Fruit fly (Drosophila melanogaster) whole organism, embryonic: ENCODE measurements around the gene P5CDh2.

Experiments
- BEAF-32 ChIP-seq: fragments of 200-800 bp; sonication (Bioruptor generic); optimal IDR thresholded peaks from 3 replicates; lab custom pipeline; 2017; ENCODE audit warnings: missing biosample characterization, missing genetic modification characterization, mild to moderate bottlenecking, moderate library complexity, missing genetic modification reagents
- C15 ChIP-seq: fragments of 200-800 bp; sonication (Bioruptor generic); IDR thresholded peaks from 3 replicates; pipeline ENCODE4 v1.3.6; 2022; ENCODE audit warnings: missing biosample characterization, missing genetic modification characterization
- CG10209 ChIP-seq: fragments of 200-800 bp; sonication (Bioruptor generic); optimal IDR thresholded peaks from 3 replicates; lab custom pipeline; 2017; ENCODE audit warnings: missing biosample characterization, mild to moderate bottlenecking, missing genetic modification characterization, missing genetic modification reagents
- CG11504 ChIP-seq: fragments of 200-800 bp; sonication (Bioruptor generic); optimal IDR thresholded peaks from 3 replicates; lab custom pipeline; 2019; ENCODE audit warnings: missing biosample characterization, mild to moderate bottlenecking, missing genetic modification characterization, moderate library complexity
- CG11560 ChIP-seq: fragments of 200-800 bp; sonication (Bioruptor generic); IDR thresholded peaks from 3 replicates; pipeline ENCODE4 v1.3.6; 2022; ENCODE audit warnings: missing biosample characterization, missing genetic modification characterization
- CG11695 ChIP-seq: fragments of 200-800 bp; sonication (Bioruptor generic); IDR thresholded peaks from 3 replicates; pipeline ENCODE4 v1.3.6; 2022; ENCODE audit warnings: missing biosample characterization, missing genetic modification characterization
- CG12071 ChIP-seq: fragments of 200-800 bp; sonication (Bioruptor generic); optimal IDR thresholded peaks from 3 replicates; lab custom pipeline; 2018; ENCODE audit warnings: missing biosample characterization, mild to moderate bottlenecking, missing genetic modification characterization
- CG12391 ChIP-seq: fragments of 200-800 bp; sonication (Bioruptor generic); optimal IDR thresholded peaks from 3 replicates; lab custom pipeline; 2018; ENCODE audit warnings: missing biosample characterization, mild to moderate bottlenecking, missing genetic modification characterization, moderate library complexity
- CG12744 ChIP-seq: fragments of 200-800 bp; sonication (Bioruptor generic); optimal IDR thresholded peaks from 2 replicates; lab custom pipeline; 2016; ENCODE audit warnings: missing biosample characterization, missing genetic modification characterization
- CG15073 ChIP-seq: fragments of 200-800 bp; sonication (Bioruptor generic); optimal IDR thresholded peaks from 2 replicates; lab custom pipeline; 2016; ENCODE audit warnings: missing biosample characterization, missing genetic modification characterization
- CG17359 ChIP-seq: fragments of 200-800 bp; sonication (Bioruptor generic); optimal IDR thresholded peaks from 3 replicates; lab custom pipeline; 2018; ENCODE audit warnings: missing biosample characterization, mild to moderate bottlenecking, missing genetic modification characterization, moderate library complexity
- CG17829 ChIP-seq: fragments of 200-800 bp; optimal IDR thresholded peaks from 2 replicates; lab custom pipeline; 2019; ENCODE audit warnings: missing biosample characterization, mild to moderate bottlenecking, missing genetic modification characterization, moderate library complexity
- CG18476 ChIP-seq: fragments of 200-800 bp; sonication (Bioruptor generic); optimal IDR thresholded peaks from 2 replicates; lab custom pipeline; 2016; ENCODE audit warnings: missing biosample characterization, mild to moderate bottlenecking, missing genetic modification characterization
- CG18599 ChIP-seq: fragments of 200-800 bp; sonication (Bioruptor generic); optimal IDR thresholded peaks from 3 replicates; lab custom pipeline; 2017; ENCODE audit warnings: missing biosample characterization, missing genetic modification characterization, mild to moderate bottlenecking, moderate library complexity, missing genetic modification reagents
- CG2199 ChIP-seq: fragments of 200-800 bp; sonication (Bioruptor generic); IDR thresholded peaks from 3 replicates; pipeline ENCODE4 v1.3.6; 2022; ENCODE audit warnings: missing biosample characterization, missing genetic modification characterization
- CG2678 ChIP-seq: fragments of 200-800 bp; sonication (Bioruptor generic); optimal IDR thresholded peaks from 3 replicates; lab custom pipeline; 2019; ENCODE audit warnings: missing biosample characterization, mild to moderate bottlenecking, missing genetic modification characterization, moderate library complexity
- CG3726 ChIP-seq: fragments of 200-800 bp; sonication (Bioruptor generic); IDR thresholded peaks from 3 replicates; pipeline ENCODE4, ENCODE4 v1.3.6; 2022; ENCODE audit warnings: missing biosample characterization, missing genetic modification characterization
- CG3847 ChIP-seq: fragments of 200-800 bp; sonication (Bioruptor generic); IDR thresholded peaks from 2 replicates; pipeline ENCODE4 v1.3.6; 2022; ENCODE audit warnings: missing biosample characterization, missing genetic modification characterization
- CG7839 ChIP-seq: fragments of 200-800 bp; sonication (Bioruptor generic); optimal IDR thresholded peaks from 3 replicates; lab custom pipeline; 2018; ENCODE audit warnings: missing biosample characterization, mild to moderate bottlenecking, missing genetic modification characterization, moderate library complexity
- CrebB ChIP-seq: fragments of 200-800 bp; sonication (Bioruptor generic); optimal IDR thresholded peaks from 3 replicates; lab custom pipeline; 2018; ENCODE audit warnings: missing biosample characterization, mild to moderate bottlenecking, missing genetic modification characterization
- Dad ChIP-seq: fragments of 200-800 bp; sonication (Bioruptor generic); optimal IDR thresholded peaks from 3 replicates; lab custom pipeline; 2016; ENCODE audit warnings: missing biosample characterization, missing genetic modification characterization
- HmgZ ChIP-seq: fragments of 200-800 bp; sonication (Bioruptor generic); optimal IDR thresholded peaks from 2 replicates; lab custom pipeline; 2018; ENCODE audit warnings: missing biosample characterization, mild to moderate bottlenecking, missing genetic modification characterization
- Hr51 ChIP-seq, 2 experiments: fragments of 200-800 bp; sonication (Bioruptor generic); optimal IDR thresholded peaks; 2 replicates in 1 of 2; 3 replicates in 1 of 2; lab custom pipeline; 2016 to 2018; ENCODE audit warnings: missing biosample characterization in 2 of 2, missing genetic modification characterization in 2 of 2, mild to moderate bottlenecking in 1 of 2, moderate library complexity in 1 of 2
- Kr ChIP-seq: fragments of 200-800 bp; sonication (Bioruptor generic); optimal IDR thresholded peaks from 2 replicates; lab custom pipeline; 2017; ENCODE audit warnings: missing biosample characterization, mild to moderate bottlenecking, missing genetic modification characterization
- PHDP ChIP-seq: fragments of 200-800 bp; sonication (Bioruptor generic); optimal IDR thresholded peaks from 3 replicates; lab custom pipeline; 2018; ENCODE audit warnings: missing biosample characterization, mild to moderate bottlenecking, missing genetic modification characterization, moderate library complexity
- Pdp1 ChIP-seq, 2 experiments: fragments of 200-800 bp; sonication (Bioruptor generic); optimal IDR thresholded peaks; 3 replicates each; lab custom pipeline; 2016; ENCODE audit warnings: missing biosample characterization in 2 of 2, missing genetic modification characterization in 2 of 2, mild to moderate bottlenecking in 1 of 2, moderate library complexity in 1 of 2
- Rfx ChIP-seq: fragments of 200-800 bp; sonication (Bioruptor generic); IDR thresholded peaks from 2 replicates; pipeline ENCODE4 v1.3.6; 2022; ENCODE audit warnings: missing biosample characterization, missing genetic modification characterization
- Sox100B ChIP-seq: fragments of 200-800 bp; sonication (Bioruptor generic); optimal IDR thresholded peaks from 3 replicates; lab custom pipeline; 2018; ENCODE audit warnings: missing biosample characterization, mild to moderate bottlenecking, missing genetic modification characterization
- Sox102F ChIP-seq: fragments of 200-800 bp; sonication (Bioruptor generic); optimal IDR thresholded peaks from 2 replicates; lab custom pipeline; 2018; ENCODE audit warnings: missing biosample characterization, mild to moderate bottlenecking, missing genetic modification characterization, moderate library complexity
- Sry-δ ChIP-seq: fragments of 200-800 bp; sonication (Bioruptor generic); optimal IDR thresholded peaks from 2 replicates; lab custom pipeline; 2016; ENCODE audit warnings: missing biosample characterization, missing genetic modification characterization
- Xbp1 ChIP-seq: fragments of 200-800 bp; sonication (Bioruptor generic); optimal IDR thresholded peaks from 3 replicates; lab custom pipeline; 2016; ENCODE audit warnings: missing biosample characterization, mild to moderate bottlenecking, missing genetic modification characterization
- ap ChIP-seq: fragments of 200-800 bp; sonication (Bioruptor generic); IDR thresholded peaks from 2 replicates; pipeline ENCODE4 v1.3.6; 2022; ENCODE audit warnings: missing biosample characterization, missing genetic modification characterization
- ato ChIP-seq: fragments of 200-800 bp; sonication (Bioruptor generic); IDR thresholded peaks from 2 replicates; pipeline ENCODE4 v1.3.6; 2022; ENCODE audit warnings: missing biosample characterization, missing genetic modification characterization; ENCODE audit not compliant: partially characterized antibody
- bowl ChIP-seq: fragments of 200-800 bp; sonication (Bioruptor generic); IDR thresholded peaks from 2 replicates; pipeline ENCODE4 v1.3.6; 2022; ENCODE audit warnings: missing biosample characterization, missing genetic modification characterization
- br ChIP-seq: fragments of >200 bp; optimal IDR thresholded peaks from 2 replicates; lab custom pipeline; 2017
- ci ChIP-seq: fragments of 200-800 bp; sonication (Bioruptor generic); IDR thresholded peaks from 3 replicates; pipeline ENCODE4 v1.3.6; 2022; ENCODE audit warnings: missing biosample characterization, missing genetic modification characterization
- dati ChIP-seq: fragments of 200-800 bp; sonication (Bioruptor generic); IDR thresholded peaks from 2 replicates; pipeline ENCODE4 v1.3.6; 2022; ENCODE audit warnings: missing biosample characterization, missing genetic modification characterization
- en ChIP-seq: fragments of 200-800 bp; sonication (Bioruptor generic); optimal IDR thresholded peaks from 2 replicates; lab custom pipeline; 2016; ENCODE audit warnings: missing biosample characterization, missing genetic modification characterization
- grau ChIP-seq: fragments of 200-800 bp; optimal IDR thresholded peaks from 3 replicates; lab custom pipeline; 2019; ENCODE audit warnings: missing biosample characterization, mild to moderate bottlenecking, missing genetic modification characterization, moderate library complexity
- gsb-n ChIP-seq: fragments of 200-800 bp; sonication (Bioruptor generic); optimal IDR thresholded peaks from 3 replicates; lab custom pipeline; 2018; ENCODE audit warnings: missing biosample characterization, mild to moderate bottlenecking, missing genetic modification characterization
- lmd ChIP-seq: fragments of 200-800 bp; sonication (Bioruptor generic); IDR thresholded peaks from 2 replicates; pipeline ENCODE4 v1.3.6; 2022; ENCODE audit warnings: missing biosample characterization, missing genetic modification characterization
- nom ChIP-seq: fragments of 200-800 bp; sonication (Bioruptor generic); optimal IDR thresholded peaks from 2 replicates; lab custom pipeline; 2017; ENCODE audit warnings: missing biosample characterization, missing genetic modification characterization, mild to moderate bottlenecking, moderate library complexity, missing genetic modification reagents
- ranshi ChIP-seq: fragments of 200-800 bp; sonication (Bioruptor generic); IDR thresholded peaks from 2 replicates; pipeline ENCODE4 v1.3.6; 2022; ENCODE audit warnings: missing biosample characterization, missing genetic modification characterization
- row ChIP-seq: fragments of 200-800 bp; sonication (Bioruptor generic); IDR thresholded peaks from 3 replicates; pipeline ENCODE4 v1.3.6; 2022; ENCODE audit warnings: missing biosample characterization, missing genetic modification characterization
- seq ChIP-seq: fragments of 200-800 bp; sonication (Bioruptor generic); IDR thresholded peaks from 2 replicates; pipeline ENCODE4 v1.3.6; 2022; ENCODE audit warnings: missing biosample characterization, missing genetic modification characterization
- vvl ChIP-seq: fragments of 200-800 bp; sonication (Bioruptor generic); IDR thresholded peaks from 2 replicates; pipeline ENCODE4 v1.3.6; 2022; ENCODE audit warnings: missing biosample characterization, missing genetic modification characterization
- wor ChIP-seq: fragments of 200-800 bp; sonication (Bioruptor generic); IDR thresholded peaks from 2 replicates; pipeline ENCODE4 v1.3.6; 2022; ENCODE audit warnings: missing biosample characterization, missing genetic modification characterization

The P5CDh2 gene

DNA sequence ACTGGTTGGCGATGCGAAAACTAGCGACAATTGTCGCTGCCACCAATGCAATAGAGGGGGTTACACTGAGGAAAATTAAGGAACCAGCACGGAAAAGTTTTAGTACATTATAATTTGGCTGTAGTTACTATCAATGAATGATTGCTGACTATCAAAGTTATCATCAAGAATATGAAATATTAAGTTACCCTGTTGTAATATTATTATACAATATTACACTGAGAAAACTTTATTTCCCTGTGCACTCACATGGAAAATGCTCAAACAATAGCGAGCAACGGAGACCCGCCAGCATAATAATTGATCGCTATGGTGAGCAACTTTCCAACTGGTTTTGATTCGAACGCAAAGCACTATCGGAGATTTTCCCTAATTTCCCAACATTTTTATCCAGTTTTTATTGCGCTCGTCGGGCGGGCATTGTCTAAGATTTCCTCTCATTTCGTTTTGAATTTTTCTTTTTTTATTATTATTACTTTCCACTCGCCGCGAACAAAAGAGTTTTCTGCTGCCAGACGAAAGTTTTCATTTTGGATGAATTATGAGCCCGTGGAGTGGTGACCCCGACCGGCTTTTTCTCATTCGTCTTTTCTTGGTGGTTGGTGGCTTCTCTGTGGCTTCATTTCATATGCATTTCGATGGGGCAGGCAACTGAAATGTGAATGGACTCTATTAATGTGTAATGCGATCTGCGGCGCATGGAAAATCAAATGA, 15.4 kb upstream of the P5CDh2 start (continued):
- no peak for TF ChIP-seq nom (GFP tag; lab: Kevin White, UChicago)
- TF ChIP-seq seq (GFP tag; lab: Robert Waterston, UW) = peak; percentile 46; the same call in 1 of the 2 replicates
- TF ChIP-seq CG12744 = no peak
- TF ChIP-seq CG18599 = peak; percentile 3
- peak; percentile 58 for TF ChIP-seq ranshi (GFP tag; lab: Robert Waterston, UW)
- TF ChIP-seq Sry-δ (GFP tag; lab: Kevin White, UChicago) = no peak
- peak; percentile 21 for TF ChIP-seq en

DNA sequence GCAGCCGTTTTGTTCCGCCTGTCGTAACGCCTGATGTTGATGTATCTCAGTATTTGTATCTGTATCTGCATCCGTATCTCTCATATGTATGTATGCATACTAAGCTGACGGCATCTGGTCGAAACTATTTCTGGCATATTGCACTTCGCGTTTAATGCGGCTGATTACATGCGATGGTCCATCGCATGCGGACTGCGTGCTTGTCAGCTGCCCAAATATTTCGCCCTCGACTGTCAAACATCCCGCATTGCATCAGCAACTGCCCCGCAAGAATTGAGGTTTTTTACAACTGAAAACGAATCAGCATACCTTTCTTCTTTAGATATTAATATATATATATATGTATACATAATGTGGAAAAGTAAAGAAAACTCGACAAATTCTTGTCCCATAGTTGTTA, 14.9 kb upstream of the P5CDh2 start:
- TF ChIP-seq HmgZ (tag; lab: Kevin White, UChicago) = no peak
- TF ChIP-seq CG11560 (tag; lab: Robert Waterston, UW) = no peak
- TF ChIP-seq PHDP (tag; lab: Kevin White, UChicago) = no peak
- peak; percentile 7 for TF ChIP-seq CG11504 (tag; lab: Kevin White, UChicago)
- no peak for TF ChIP-seq Xbp1
- no peak for TF ChIP-seq CG3726
- no peak for TF ChIP-seq CG11695 (GFP tag; lab: Robert Waterston, UW)
- TF ChIP-seq CG2199 (GFP tag; lab: Robert Waterston, UW) = peak; percentile 6; the same call in 1 of the 3 replicates
- peak; percentile 34 for TF ChIP-seq gsb-n (tag; lab: Kevin White, UChicago)
- no peak for TF ChIP-seq CG3847 (GFP tag; lab: Robert Waterston, UW)
- TF ChIP-seq C15 (GFP tag; lab: Robert Waterston, UW) = no peak
- peak; percentile 36; the same call in 1 of the 2 replicates for TF ChIP-seq vvl (GFP tag; lab: Robert Waterston, UW)
- TF ChIP-seq CrebB (tag; lab: Kevin White, UChicago) = no peak
- no peak for TF ChIP-seq Dad (GFP tag; lab: Kevin White, UChicago)
- no peak for TF ChIP-seq CG12071
- TF ChIP-seq BEAF-32 = no peak
- peak; percentile 3 for TF ChIP-seq Sox100B
- TF ChIP-seq CG15073 (GFP tag; lab: Kevin White, UChicago) = peak; percentile 80
- TF ChIP-seq, all 482 proteins: peak for 6

- peak; percentile 57 for TF ChIP-seq Sox102F (GFP tag; lab: Kevin White, UChicago)
- TF ChIP-seq grau (tag; lab: Kevin White, UChicago) = peak; percentile 3
- peak; percentile 38 for TF ChIP-seq CG2678 (tag; lab: Kevin White, UChicago)
- TF ChIP-seq ci (GFP tag; lab: Robert Waterston, UW) = peak; percentile 52; the same call in 1 of the 3 replicates
- peak in 1 of 2 experiments; percentile 64 for TF ChIP-seq Hr51 (GFP tag; optimal IDR thresholded peaks at IDR 0.05; lab: Kevin White, UChicago)
- TF ChIP-seq Rfx = 0 out of 2 replicates have a peak, but pooled peaks have one; percentile 7
- no peak for TF ChIP-seq ato (GFP tag; lab: Robert Waterston, UW)
- TF ChIP-seq bowl (GFP tag; lab: Robert Waterston, UW) = peak; percentile 33; the same call in 1 of the 2 replicates
- peak; percentile 20 for TF ChIP-seq CG10209
- TF ChIP-seq dati (GFP tag; lab: Robert Waterston, UW) = no peak
- TF ChIP-seq row = peak; percentile 43
- TF ChIP-seq PHDP (tag; lab: Kevin White, UChicago) = peak; percentile 22
- TF ChIP-seq CG12391 = peak; percentile 43
- TF ChIP-seq br (lab: Kevin White, UChicago) = no peak
- TF ChIP-seq lmd (GFP tag; lab: Robert Waterston, UW) = peak; percentile 14; the same call in 1 of the 2 replicates
- peak; percentile 20 for TF ChIP-seq CG7839 (tag; lab: Kevin White, UChicago)
- peak; percentile 4 for TF ChIP-seq CG17829 (tag; lab: Kevin White, UChicago)
- peak; percentile 16 for TF ChIP-seq Kr (GFP tag; lab: Kevin White, UChicago)
- TF ChIP-seq wor (GFP tag; lab: Robert Waterston, UW) = no peak
- TF ChIP-seq Pdp1 (GFP tag; optimal IDR thresholded peaks at IDR 0.05; lab: Kevin White, UChicago) = peak in 1 of 2 experiments; percentile 79
- TF ChIP-seq ap (GFP tag; lab: Robert Waterston, UW) = peak; percentile 8; the same call in 1 of the 2 replicates
- peak; percentile 19 for TF ChIP-seq CG17359 (tag; lab: Kevin White, UChicago)
- TF ChIP-seq CG18476 = no peak
These were observed 13.8 kb upstream of the P5CDh2 start for dm6 chr3R:21863817-21864384.
